Fruit fly (Drosophila melanogaster) whole organism, embryonic: ENCODE data around the gene Ppn.

Experiments
- BEAF-32 ChIP-seq: fragments of 200-800 bp; sonication (Bioruptor generic); optimal IDR thresholded peaks from 3 replicates; lab custom pipeline; 2017; ENCODE audit warnings: missing biosample characterization, missing genetic modification characterization, mild to moderate bottlenecking, moderate library complexity, missing genetic modification reagents
- BtbVII ChIP-seq: fragments of 200-800 bp; sonication (Bioruptor generic); optimal IDR thresholded peaks from 3 replicates; lab custom pipeline; 2017; ENCODE audit warnings: missing biosample characterization, mild to moderate bottlenecking, missing genetic modification characterization
- C15 ChIP-seq: fragments of 200-800 bp; sonication (Bioruptor generic); IDR thresholded peaks from 3 replicates; pipeline ENCODE4 v1.3.6; 2022; ENCODE audit warnings: missing biosample characterization, missing genetic modification characterization
- CG11560 ChIP-seq: fragments of 200-800 bp; sonication (Bioruptor generic); IDR thresholded peaks from 3 replicates; pipeline ENCODE4 v1.3.6; 2022; ENCODE audit warnings: missing biosample characterization, missing genetic modification characterization
- CG12391 ChIP-seq: fragments of 200-800 bp; sonication (Bioruptor generic); optimal IDR thresholded peaks from 3 replicates; lab custom pipeline; 2018; ENCODE audit warnings: missing biosample characterization, mild to moderate bottlenecking, missing genetic modification characterization, moderate library complexity
- CG13123 ChIP-seq: fragments of 200-800 bp; sonication (Bioruptor generic); optimal IDR thresholded peaks from 2 replicates; lab custom pipeline; 2016; ENCODE audit warnings: missing biosample characterization, missing genetic modification characterization
- CG15601 ChIP-seq: fragments of 200-800 bp; sonication (Bioruptor generic); optimal IDR thresholded peaks from 3 replicates; lab custom pipeline; 2019; ENCODE audit warnings: missing biosample characterization, mild to moderate bottlenecking, missing genetic modification characterization, moderate library complexity
- CG17328 ChIP-seq: fragments of 200-800 bp; sonication (Bioruptor generic); IDR thresholded peaks from 2 replicates; pipeline ENCODE4 v1.3.6; 2022; ENCODE audit warnings: missing biosample characterization, missing genetic modification characterization
- CG17361 ChIP-seq: fragments of 200-800 bp; sonication (Bioruptor generic); IDR thresholded peaks from 3 replicates; pipeline ENCODE4 v1.3.6; 2022; ENCODE audit warnings: missing biosample characterization, missing genetic modification characterization
- CG17912 ChIP-seq: fragments of 200-800 bp; sonication (Bioruptor generic); optimal IDR thresholded peaks from 2 replicates; lab custom pipeline; 2018; ENCODE audit warnings: missing biosample characterization, mild to moderate bottlenecking, missing genetic modification characterization
- CG18619 ChIP-seq: fragments of 200-800 bp; sonication (Bioruptor generic); optimal IDR thresholded peaks from 3 replicates; lab custom pipeline; 2017; ENCODE audit warnings: missing biosample characterization, mild to moderate bottlenecking, missing genetic modification characterization
- CG33213 ChIP-seq: fragments of 200-800 bp; sonication (Bioruptor generic); optimal IDR thresholded peaks from 3 replicates; lab custom pipeline; 2016; ENCODE audit warnings: missing biosample characterization, missing genetic modification characterization
- CG3726 ChIP-seq: fragments of 200-800 bp; sonication (Bioruptor generic); IDR thresholded peaks from 3 replicates; pipeline ENCODE4, ENCODE4 v1.3.6; 2022; ENCODE audit warnings: missing biosample characterization, missing genetic modification characterization
- CG3995 ChIP-seq: fragments of 200-800 bp; sonication (Bioruptor generic); optimal IDR thresholded peaks from 3 replicates; lab custom pipeline; 2016; ENCODE audit warnings: missing biosample characterization, missing genetic modification characterization
- CG4328 ChIP-seq: fragments of 200-800 bp; sonication (Bioruptor generic); optimal IDR thresholded peaks from 3 replicates; lab custom pipeline; 2017; ENCODE audit warnings: missing biosample characterization, missing genetic modification reagents, missing genetic modification characterization
- CG5953 ChIP-seq: fragments of 200-800 bp; sonication (Bioruptor generic); IDR thresholded peaks from 2 replicates; pipeline ENCODE4 v1.3.6; 2022; ENCODE audit warnings: missing biosample characterization, missing genetic modification characterization
- CG6813 ChIP-seq: fragments of 200-800 bp; sonication (Bioruptor generic); optimal IDR thresholded peaks from 2 replicates; lab custom pipeline; 2017; ENCODE audit warnings: missing biosample characterization, missing genetic modification characterization, mild to moderate bottlenecking, moderate library complexity, missing genetic modification reagents
- CG7372 ChIP-seq: fragments of 200-800 bp; sonication (Bioruptor generic); IDR thresholded peaks from 2 replicates; pipeline ENCODE4 v1.3.6; 2022; ENCODE audit warnings: missing biosample characterization, missing genetic modification characterization
- CG7556 ChIP-seq: fragments of 200-800 bp; sonication (Bioruptor generic); optimal IDR thresholded peaks from 2 replicates; lab custom pipeline; 2017; ENCODE audit warnings: missing biosample characterization, mild to moderate bottlenecking, missing genetic modification characterization
- Chrac-16 ChIP-seq: fragments of 200-800 bp; sonication (Bioruptor generic); optimal IDR thresholded peaks from 3 replicates; lab custom pipeline; 2016; ENCODE audit warnings: missing biosample characterization, missing genetic modification characterization
- Drgx ChIP-seq: fragments of 200-800 bp; sonication (Bioruptor generic); IDR thresholded peaks from 2 replicates; pipeline ENCODE4 v1.3.6; 2022; ENCODE audit warnings: missing biosample characterization, missing genetic modification characterization
- Ets65A ChIP-seq: fragments of 200-800 bp; sonication (Bioruptor generic); peaks from one replicate; lab custom pipeline; 2016; ENCODE audit warnings: missing biosample characterization, missing genetic modification characterization
- Fer3 ChIP-seq: fragments of 200-800 bp; sonication (Bioruptor generic); optimal IDR thresholded peaks from 2 replicates; lab custom pipeline; 2018; ENCODE audit warnings: missing biosample characterization, mild to moderate bottlenecking, missing genetic modification characterization, moderate library complexity
- HmgD ChIP-seq: fragments of 200-800 bp; sonication (Bioruptor generic); optimal IDR thresholded peaks from 3 replicates; lab custom pipeline; 2016; ENCODE audit warnings: missing biosample characterization, missing genetic modification characterization
- MBD-R2 ChIP-seq: fragments of 200-800 bp; sonication (Bioruptor generic); IDR thresholded peaks from 2 replicates; pipeline ENCODE4 v1.3.6; 2022; ENCODE audit warnings: missing biosample characterization, missing genetic modification characterization
- Med ChIP-seq: fragments of 200-800 bp; sonication (Bioruptor generic); peaks from one replicate; lab custom pipeline; 2016; ENCODE audit warnings: missing biosample characterization, missing genetic modification characterization, mild to moderate bottlenecking, inconsistent platforms, moderate library complexity
- Mrtf ChIP-seq: fragments of 200-800 bp; sonication (Bioruptor generic); IDR thresholded peaks from 3 replicates; pipeline ENCODE4 v1.3.6; 2022; ENCODE audit warnings: missing biosample characterization, missing genetic modification characterization
- NfI ChIP-seq: fragments of 200-800 bp; sonication (Bioruptor generic); optimal IDR thresholded peaks from 3 replicates; lab custom pipeline; 2018; ENCODE audit warnings: missing biosample characterization, mild to moderate bottlenecking, missing genetic modification characterization, moderate library complexity
- Sry-β ChIP-seq: fragments of 200-800 bp; sonication (Bioruptor generic); optimal IDR thresholded peaks from 2 replicates; lab custom pipeline; 2018; ENCODE audit warnings: missing biosample characterization, mild to moderate bottlenecking, missing genetic modification characterization, moderate library complexity
- ab ChIP-seq: fragments of 200-800 bp; sonication (Bioruptor generic); optimal IDR thresholded peaks from 2 replicates; lab custom pipeline; 2016; ENCODE audit warnings: missing biosample characterization, missing genetic modification characterization
- bbx ChIP-seq: fragments of 200-800 bp; sonication (Bioruptor generic); IDR thresholded peaks from 2 replicates; pipeline ENCODE4 v1.3.6; 2022; ENCODE audit warnings: missing biosample characterization, missing genetic modification characterization; ENCODE audit not compliant: partially characterized antibody
- bigmax ChIP-seq: fragments of 200-800 bp; sonication (Bioruptor generic); optimal IDR thresholded peaks from 2 replicates; lab custom pipeline; 2018; ENCODE audit warnings: missing biosample characterization, mild to moderate bottlenecking, missing genetic modification characterization
- bowl ChIP-seq: fragments of 200-800 bp; sonication (Bioruptor generic); IDR thresholded peaks from 2 replicates; pipeline ENCODE4 v1.3.6; 2022; ENCODE audit warnings: missing biosample characterization, missing genetic modification characterization
- bsh ChIP-seq, 2 experiments: fragments of 200-800 bp; sonication (Bioruptor generic); optimal IDR thresholded peaks; 2 replicates each; lab custom pipeline; 2017 to 2018; ENCODE audit warnings: mild to moderate bottlenecking in 2 of 2, missing biosample characterization in 2 of 2, missing genetic modification characterization in 2 of 2, moderate library complexity in 1 of 2
- crc ChIP-seq: fragments of 200-800 bp; sonication (Bioruptor generic); optimal IDR thresholded peaks from 2 replicates; lab custom pipeline; 2016; ENCODE audit warnings: missing biosample characterization, missing genetic modification characterization
- emc ChIP-seq: fragments of 200-800 bp; sonication (Bioruptor generic); optimal IDR thresholded peaks from 2 replicates; lab custom pipeline; 2016; ENCODE audit warnings: missing biosample characterization, missing genetic modification characterization
- grau ChIP-seq: fragments of 200-800 bp; optimal IDR thresholded peaks from 3 replicates; lab custom pipeline; 2019; ENCODE audit warnings: missing biosample characterization, mild to moderate bottlenecking, missing genetic modification characterization, moderate library complexity
- gt ChIP-seq: fragments of 200-800 bp; sonication (Bioruptor generic); IDR thresholded peaks from 2 replicates; pipeline ENCODE4 v1.3.6; 2022; ENCODE audit warnings: missing biosample characterization, missing genetic modification characterization
- her ChIP-seq: fragments of 200-800 bp; sonication (Bioruptor generic); optimal IDR thresholded peaks from 2 replicates; lab custom pipeline; 2016; ENCODE audit warnings: missing biosample characterization, missing genetic modification characterization
- hkb ChIP-seq, 2 experiments: fragments of 200-800 bp in 1 of 2; fragments of >200 bp in 1 of 2; sonication (Bioruptor generic) in 1 of 2; IDR thresholded peaks in 1 of 2; optimal IDR thresholded peaks in 1 of 2; 2 replicates each; pipeline versions ENCODE4 v1.3.6 to Lab custom; 2017 to 2022; ENCODE audit warnings: missing biosample characterization in 1 of 2, missing genetic modification characterization in 1 of 2
- insv ChIP-seq, 2 experiments: fragments of 200-800 bp; sonication (Bioruptor generic); optimal IDR thresholded peaks; 3 replicates each; lab custom pipeline; 2016 to 2018; ENCODE audit warnings: missing biosample characterization in 2 of 2, missing genetic modification characterization in 2 of 2
- jing ChIP-seq: fragments of 200-800 bp; sonication (Bioruptor generic); optimal IDR thresholded peaks from 2 replicates; lab custom pipeline; 2018; ENCODE audit warnings: missing biosample characterization, mild to moderate bottlenecking, missing genetic modification characterization
- lov ChIP-seq, 2 experiments: fragments of 200-800 bp in 1 of 2; fragments of >200 bp in 1 of 2; sonication (Bioruptor generic) in 1 of 2; IDR thresholded peaks in 1 of 2; optimal IDR thresholded peaks in 1 of 2; 2 replicates in 1 of 2; 3 replicates in 1 of 2; pipeline versions ENCODE4 v1.3.6 to Lab custom; 2017 to 2022; ENCODE audit warnings: missing biosample characterization in 1 of 2, missing genetic modification characterization in 1 of 2
- nau ChIP-seq: fragments of 200-800 bp; sonication (Bioruptor generic); optimal IDR thresholded peaks from 3 replicates; lab custom pipeline; 2017; ENCODE audit warnings: missing biosample characterization, mild to moderate bottlenecking, missing genetic modification characterization, missing genetic modification reagents
- pb ChIP-seq: fragments of 200-800 bp; sonication (Bioruptor generic); optimal IDR thresholded peaks from 3 replicates; lab custom pipeline; 2016; ENCODE audit warnings: missing biosample characterization, missing genetic modification characterization
- tgo ChIP-seq: fragments of 200-800 bp; sonication (Bioruptor generic); IDR thresholded peaks from 3 replicates; pipeline ENCODE4 v1.3.6; 2022; ENCODE audit warnings: missing biosample characterization, missing genetic modification characterization
- ttk ChIP-seq: fragments of 200-800 bp; sonication (Bioruptor generic); IDR thresholded peaks from 2 replicates; pipeline ENCODE4 v2.1.2; 2022; ENCODE audit warnings: missing biosample characterization, missing genetic modification characterization
- unpg ChIP-seq: fragments of 200-800 bp; sonication (Bioruptor generic); optimal IDR thresholded peaks from 3 replicates; lab custom pipeline; 2018; ENCODE audit warnings: missing biosample characterization, mild to moderate bottlenecking, missing genetic modification characterization, moderate library complexity

The Ppn gene

DNA sequence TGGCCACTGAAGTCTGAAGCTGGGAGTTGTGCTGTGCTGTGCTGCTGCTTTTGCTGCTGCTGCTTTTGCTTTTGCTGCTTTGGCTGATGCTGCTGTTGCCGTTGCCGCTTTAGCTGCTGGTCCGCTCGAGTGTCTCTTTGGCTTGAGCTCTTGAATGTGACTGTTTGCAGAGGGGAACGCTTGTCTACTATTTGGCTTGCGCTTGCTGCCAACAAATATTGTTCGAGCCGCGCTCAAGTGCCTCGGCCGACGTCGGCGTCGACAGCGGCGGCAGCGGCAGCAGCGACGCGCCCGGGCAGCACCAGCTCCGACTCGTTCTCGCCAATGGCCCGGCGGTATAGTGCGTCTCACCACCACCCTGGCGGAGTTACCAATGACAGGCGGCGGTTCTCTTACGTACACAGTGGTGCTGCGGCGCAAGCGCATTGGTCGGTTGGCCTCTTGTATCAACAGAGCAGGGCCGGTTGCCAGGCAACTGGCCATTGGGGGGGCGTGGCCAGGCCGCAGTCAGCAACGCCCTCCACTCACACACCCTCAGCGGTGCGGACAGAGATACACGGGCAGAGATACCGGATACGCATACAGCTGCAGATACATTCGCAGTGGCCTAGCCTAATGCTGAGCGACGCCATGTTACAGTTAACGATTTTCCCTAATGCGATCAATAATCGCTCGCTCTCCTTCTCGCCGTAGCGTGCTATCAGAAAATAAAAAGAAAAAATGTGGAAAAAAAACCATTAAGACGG, 45.1 kb upstream of the Ppn start, which contains the start of gene fkh (continued):
- TF ChIP-seq CG5953 (GFP tag; lab: Robert Waterston, UW) = peak; percentile 75
- TF ChIP-seq Ets65A = peak; percentile 89
- TF ChIP-seq BtbVII (GFP tag; lab: Kevin White, UChicago) = peak; percentile 97
- TF ChIP-seq insv (GFP tag; optimal IDR thresholded peaks at IDR 0.05; lab: Kevin White, UChicago) = peak; percentile 30 to 81
- TF ChIP-seq CG15601 (tag; lab: Kevin White, UChicago) = peak; percentile 91
- peak; percentile 70 for TF ChIP-seq Drgx (GFP tag; lab: Robert Waterston, UW)
- TF ChIP-seq CG33213 = peak; percentile 95
- peak; percentile 41; the same call in 1 of the 2 replicates for TF ChIP-seq CG7372 (GFP tag; lab: Robert Waterston, UW)
- TF ChIP-seq Sry-β = peak; percentile 68
- peak; percentile 79 for TF ChIP-seq Fer3
- TF ChIP-seq hkb (optimal IDR thresholded peaks at IDR 0.05; lab: Kevin White, UChicago) = no peak
- peak; percentile 96 for TF ChIP-seq hkb (GFP tag; IDR thresholded peaks at IDR 0.05; lab: Robert Waterston, UW)
- peak; percentile 59 for TF ChIP-seq bigmax (GFP tag; lab: Kevin White, UChicago)
- TF ChIP-seq CG13123 (GFP tag; lab: Kevin White, UChicago) = peak; percentile 96
- TF ChIP-seq ab (GFP tag; lab: Kevin White, UChicago) = no peak
- peak; percentile 86 for TF ChIP-seq crc (GFP tag; lab: Kevin White, UChicago)
- no peak for TF ChIP-seq CG11560 (tag; lab: Robert Waterston, UW)
- peak; percentile 98 for TF ChIP-seq CG6813 (GFP tag; lab: Kevin White, UChicago)
- TF ChIP-seq unpg (GFP tag; lab: Kevin White, UChicago) = peak; percentile 72
- TF ChIP-seq CG7556 (GFP tag; lab: Kevin White, UChicago) = peak; percentile 93
- peak; percentile 98 for TF ChIP-seq CG4328 (GFP tag; lab: Kevin White, UChicago)
- TF ChIP-seq C15 = peak; percentile 60; the same call in 1 of the 3 replicates
- TF ChIP-seq grau (tag; lab: Kevin White, UChicago) = peak; percentile 55
- no peak for TF ChIP-seq bbx (GFP tag; lab: Robert Waterston, UW)
- TF ChIP-seq CG3726 (GFP tag; lab: Robert Waterston, UW) = peak; percentile 73; the same call in 1 of the 3 replicates
- TF ChIP-seq CG17912 (GFP tag; lab: Kevin White, UChicago) = peak; percentile 89
- TF ChIP-seq ttk (GFP tag; lab: Robert Waterston, UW) = peak; percentile 67; the same call in 1 of the 2 replicates
- peak; percentile 63; the same call in 1 of the 2 replicates for TF ChIP-seq MBD-R2 (GFP tag; lab: Robert Waterston, UW)
- peak; percentile 11 for TF ChIP-seq BEAF-32 (GFP tag; lab: Kevin White, UChicago)
- peak; percentile 92 for TF ChIP-seq her (GFP tag; lab: Kevin White, UChicago)
- TF ChIP-seq lov (optimal IDR thresholded peaks at IDR 0.05; lab: Kevin White, UChicago) = no peak
- peak; percentile 82; the same call in 2 of the 3 replicates for TF ChIP-seq lov (GFP tag; IDR thresholded peaks at IDR 0.05; lab: Robert Waterston, UW)
- peak; percentile 48; the same call in 1 of the 2 replicates for TF ChIP-seq CG17328 (GFP tag; lab: Robert Waterston, UW)
- TF ChIP-seq bsh (GFP tag; optimal IDR thresholded peaks at IDR 0.05; lab: Kevin White, UChicago) = peak; percentile 16 to 74
- peak; percentile 99 for TF ChIP-seq Med
- TF ChIP-seq pb (GFP tag; lab: Kevin White, UChicago) = peak; percentile 95
- TF ChIP-seq nau (GFP tag; lab: Kevin White, UChicago) = peak; percentile 99
- TF ChIP-seq tgo (GFP tag; lab: Robert Waterston, UW) = no peak; the same call in 2 of the 3 replicates
- no peak; the same call in 2 of the 3 replicates for TF ChIP-seq Mrtf (GFP tag; lab: Robert Waterston, UW)
- peak; percentile 30 for TF ChIP-seq Chrac-16 (GFP tag; lab: Kevin White, UChicago)
- TF ChIP-seq bowl (GFP tag; lab: Robert Waterston, UW) = no peak
- TF ChIP-seq gt (GFP tag; lab: Robert Waterston, UW) = no peak
- peak; percentile 60 for TF ChIP-seq HmgD
- peak; percentile 67 for TF ChIP-seq jing (GFP tag; lab: Kevin White, UChicago)
- TF ChIP-seq CG17361 (GFP tag; lab: Robert Waterston, UW) = peak; percentile 50; the same call in 2 of the 3 replicates
- peak; percentile 36 for TF ChIP-seq CG12391
- peak; percentile 74 for TF ChIP-seq emc
- TF ChIP-seq CG3995 (GFP tag; lab: Kevin White, UChicago) = peak; percentile 71
- peak; percentile 76 for TF ChIP-seq NfI
- TF ChIP-seq CG18619 (GFP tag; lab: Kevin White, UChicago) = peak; percentile 95
